Fruit fly (Drosophila melanogaster): ENCODE data around the gene Psf3.
A peak's percentile ranks its signal among the peaks of the same experiment; 100 is the strongest.

Gene Psf3

dm6 chrX:10362127-10362526 lies 23.5 kb downstream of the Psf3 start:
- no peak for TF ChIP-seq CG10631 (GFP tag; optimal IDR thresholded peaks at IDR 0.05)
- TF ChIP-seq Gug (GFP tag; IDR thresholded peaks at IDR 0.05) = no peak
- no peak for TF ChIP-seq Eip93F (GFP tag; optimal IDR thresholded peaks at IDR 0.05)
- TF ChIP-seq CG3919 (GFP tag; optimal IDR thresholded peaks at IDR 0.05) = no peak
- TF ChIP-seq topi (GFP tag; optimal IDR thresholded peaks at IDR 0.05) = no peak
- TF ChIP-seq CG6276 (GFP tag; optimal IDR thresholded peaks at IDR 0.05) = no peak
- no peak for TF ChIP-seq fd59A (GFP tag; optimal IDR thresholded peaks at IDR 0.05)
- TF ChIP-seq Ets21C (GFP tag; optimal IDR thresholded peaks at IDR 0.05) = no peak
- no peak for TF ChIP-seq Hr38 (GFP tag; optimal IDR thresholded peaks at IDR 0.05)
- TF ChIP-seq acj6 (GFP tag; optimal IDR thresholded peaks at IDR 0.05) = no peak
- no peak for TF ChIP-seq CG8119 (GFP tag; IDR thresholded peaks at IDR 0.05)

DNA sequence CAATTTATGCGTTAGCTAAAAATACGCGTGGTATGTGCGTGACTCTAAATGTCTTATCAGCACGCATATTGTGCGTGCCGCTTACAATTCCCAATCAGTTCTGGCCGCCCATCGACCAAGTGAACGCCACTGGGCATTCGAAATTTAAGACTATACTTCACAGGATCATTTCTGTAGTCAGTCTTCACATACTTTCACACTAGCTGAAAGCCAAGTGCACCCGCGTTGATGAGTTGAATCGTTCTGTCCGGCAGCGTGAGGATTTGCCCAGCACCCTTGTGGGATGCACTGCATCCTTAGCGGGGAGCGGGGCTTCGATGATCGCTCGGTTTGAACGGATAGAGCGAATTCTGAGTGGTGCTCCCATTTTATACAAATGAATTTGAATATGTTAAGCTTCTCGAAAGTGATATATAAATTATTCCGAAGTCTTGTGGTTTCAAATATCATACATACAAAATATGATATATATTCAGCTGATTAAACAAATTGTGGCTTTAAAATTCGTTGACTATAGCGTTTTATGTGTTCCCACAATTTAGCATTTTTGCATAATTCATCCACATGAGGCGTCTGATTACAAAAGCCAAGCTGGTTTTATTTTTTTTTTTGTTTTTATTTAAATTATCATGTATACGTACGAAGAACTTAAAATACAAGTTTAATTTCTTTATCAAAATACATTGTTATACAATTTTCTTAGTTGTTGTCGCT lies 37.5 kb downstream of the Psf3 start:
- TF ChIP-seq CG6808 (GFP tag; optimal IDR thresholded peaks at IDR 0.05) (no peak), Eip78C (GFP tag) (peak; percentile 35), achi (GFP tag; optimal IDR thresholded peaks at IDR 0.05) (no peak)

dm6 chrX:10340492-10340891 lies 45.2 kb downstream of the Psf3 start:
- no peak for TF ChIP-seq Lpt (GFP tag; optimal IDR thresholded peaks at IDR 0.05)
- no peak for TF ChIP-seq CG3032 (tag; optimal IDR thresholded peaks at IDR 0.05)
- TF ChIP-seq Met (GFP tag; optimal IDR thresholded peaks at IDR 0.05) = no peak
- TF ChIP-seq CG6854 (GFP tag; optimal IDR thresholded peaks at IDR 0.05) = no peak
- no peak for TF ChIP-seq CG1621 (tag; optimal IDR thresholded peaks at IDR 0.05)
- TF ChIP-seq dsx (GFP tag; optimal IDR thresholded peaks at IDR 0.05; ENCODE audit: poor library complexity, severe bottlenecking) = no peak
- no peak for TF ChIP-seq Eip93F (GFP tag; optimal IDR thresholded peaks at IDR 0.05)
- TF ChIP-seq Ets21C (GFP tag; optimal IDR thresholded peaks at IDR 0.05) = no peak
